Worm (Caenorhabditis elegans): ENCODE measurements around the gene F57C12.6.

- TF ChIP-seq ceh-82 (tag; optimal IDR thresholded peaks at IDR 0.05) (no peak), zag-1 (tag; optimal IDR thresholded peaks at IDR 0.05) (no peak), aly-2 (tag; optimal IDR thresholded peaks at IDR 0.05) (no peak), egl-27 (tag; optimal IDR thresholded peaks at IDR 0.05) (no peak)
These were observed 40.2 kb upstream of the F57C12.6 start, which contains the start of gene F13C5.2 for ce11 chrX:593910-594447.
